Worm (Caenorhabditis elegans) whole organism, L4/young adult: ENCODE measurements around the gene F01F1.15.

Source experiments
- dao-5 ChIP-seq: sonication (generic microtip); optimal IDR thresholded peaks from 2 replicates; lab custom pipeline; 2016; ENCODE audit warnings: missing genotype, missing genetic modification characterization, moderate library complexity, missing compliant biosample characterization
- him-1 ChIP-seq: sonication (generic microtip); optimal IDR thresholded peaks from 2 replicates; lab custom pipeline; 2016; ENCODE audit warnings: missing genotype, missing genetic modification reagents, missing genetic modification characterization, missing compliant biosample characterization

ce11 chrIII:5886893-5887292, 17.6 kb upstream of the F01F1.15 start, which contains the start of gene C28H8.7:
- TF ChIP-seq him-1 (tag; lab: Kevin White, UChicago), result no peak
- no peak for TF ChIP-seq dao-5 (tag; lab: Kevin White, UChicago)
